Worm (Caenorhabditis elegans): ENCODE data around the gene F47B10.8.

F47B10.8 gene

DNA sequence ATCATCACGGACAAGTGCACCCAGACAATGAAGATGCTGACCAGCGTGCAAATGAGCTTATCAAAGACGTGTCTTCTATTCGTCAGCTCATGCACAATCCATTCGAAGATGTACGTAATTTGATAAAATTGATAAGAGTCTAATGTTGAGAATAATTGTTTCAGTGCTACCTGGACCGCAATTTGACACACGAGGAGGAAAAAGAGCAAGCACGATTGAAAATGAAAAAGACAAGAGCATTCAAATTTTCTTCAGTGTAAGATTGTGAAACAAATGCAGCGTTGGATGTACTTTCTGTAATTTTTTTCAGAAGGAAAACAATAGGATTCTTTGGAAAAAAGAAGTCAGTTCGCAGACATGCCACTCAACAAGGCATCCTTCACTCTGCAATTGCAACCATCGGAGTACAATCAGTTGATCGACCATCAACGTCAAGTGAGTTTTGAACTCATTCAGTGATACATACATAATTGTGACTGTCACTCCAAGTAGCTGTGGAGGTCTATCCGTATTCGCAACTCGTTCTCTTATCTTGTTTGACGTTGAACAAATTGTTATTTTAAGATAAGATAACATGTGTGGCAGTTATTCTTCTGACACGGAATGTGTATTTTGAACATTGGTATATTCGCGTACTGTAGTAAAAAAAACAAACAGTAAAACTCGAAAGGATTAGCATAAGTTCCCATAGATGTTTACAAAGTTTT is 46.5 kb upstream of the F47B10.8 start (continued):
- TF ChIP-seq Y5F2A.4 (GFP tag; optimal IDR thresholded peaks at IDR 0.05) = no peak
- TF ChIP-seq mdt-29 (GFP tag; IDR thresholded peaks at IDR 0.05) = no peak
- TF ChIP-seq hlh-11 (tag; optimal IDR thresholded peaks at IDR 0.05) = peak; percentile 11
- TF ChIP-seq daf-19 (GFP tag; conservative IDR thresholded peaks at IDR 0.05) = no peak
- TF ChIP-seq nhr-237 (tag; optimal IDR thresholded peaks at IDR 0.05) = no peak
- no peak for TF ChIP-seq dpl-1 (GFP tag; optimal IDR thresholded peaks at IDR 0.05)
- TF ChIP-seq sdz-12 (GFP tag; optimal IDR thresholded peaks at IDR 0.05) = no peak
- no peak for TF ChIP-seq Y48G9A.11 (GFP tag; IDR thresholded peaks at IDR 0.05)
- TF ChIP-seq mes-2 (tag; optimal IDR thresholded peaks at IDR 0.05; ENCODE audit: poor library complexity, severe bottlenecking) = no peak
- TF ChIP-seq F44E2.7 (GFP tag; IDR thresholded peaks at IDR 0.05) = no peak
- TF ChIP-seq set-16 (GFP tag; IDR thresholded peaks at IDR 0.05) = no peak
- TF ChIP-seq ztf-7 (tag; optimal IDR thresholded peaks at IDR 0.05) = no peak
- TF ChIP-seq arid-1 (GFP tag; conservative IDR thresholded peaks at IDR 0.05) = no peak
- no peak for TF ChIP-seq nhr-6 (tag; optimal IDR thresholded peaks at IDR 0.05)
- no peak for TF ChIP-seq aha-1 (tag)
- no peak for TF ChIP-seq unc-130 (GFP tag; optimal IDR thresholded peaks at IDR 0.05)
- TF ChIP-seq lin-38 (GFP tag; IDR thresholded peaks at IDR 0.05) = no peak
- no peak for TF ChIP-seq spr-3 (GFP tag; optimal IDR thresholded peaks at IDR 0.05)
- no peak for TF ChIP-seq zip-11 (GFP tag; IDR thresholded peaks at IDR 0.05)
- no peak for TF ChIP-seq ces-1 (GFP tag; optimal IDR thresholded peaks at IDR 0.05)
- TF ChIP-seq zfp-3 (GFP tag; conservative IDR thresholded peaks at IDR 0.05) = no peak
- TF ChIP-seq T26A8.4 (GFP tag; IDR thresholded peaks at IDR 0.05) = no peak
- TF ChIP-seq hif-1 (tag; optimal IDR thresholded peaks at IDR 0.05) = no peak
- TF ChIP-seq hlh-30 (tag; optimal IDR thresholded peaks at IDR 0.05; ENCODE audit: insufficient read depth) = no peak
- TF ChIP-seq dmd-9 (GFP tag; IDR thresholded peaks at IDR 0.05) = no peak
- TF ChIP-seq mxl-2 (GFP tag; conservative IDR thresholded peaks at IDR 0.05) = no peak
- TF ChIP-seq tag-97 (GFP tag; IDR thresholded peaks at IDR 0.05) = no peak
- TF ChIP-seq unc-39 (tag; optimal IDR thresholded peaks at IDR 0.05) = no peak
- TF ChIP-seq php-3 (GFP tag; IDR thresholded peaks at IDR 0.05) = 0 out of 2 replicates have a peak, but pooled peaks have one; percentile 48
- TF ChIP-seq T20F7.1 (GFP tag; optimal IDR thresholded peaks at IDR 0.05) = no peak
- no peak for TF ChIP-seq nhr-11 (tag; optimal IDR thresholded peaks at IDR 0.05)
- TF ChIP-seq nhr-28 (tag; optimal IDR thresholded peaks at IDR 0.05) = peak; percentile 45
- TF ChIP-seq Y105C5A.15 (GFP tag; IDR thresholded peaks at IDR 0.05) = no peak
- TF ChIP-seq pqm-1 (tag; optimal IDR thresholded peaks at IDR 0.05) = peak; percentile 5
- no peak for TF ChIP-seq ceh-44 (GFP tag; IDR thresholded peaks at IDR 0.05)
- no peak for TF ChIP-seq F10B5.3 (tag; optimal IDR thresholded peaks at IDR 0.05)
- peak; percentile 38; the same call in 1 of the 2 replicates for TF ChIP-seq tra-1 (GFP tag; IDR thresholded peaks at IDR 0.05)
- TF ChIP-seq lim-7 (GFP tag; IDR thresholded peaks at IDR 0.05) = no peak
- TF ChIP-seq lin-29 (GFP tag; IDR thresholded peaks at IDR 0.05) = no peak
- no peak for TF ChIP-seq lir-3 (tag; optimal IDR thresholded peaks at IDR 0.05)
- TF ChIP-seq ceh-32 (tag; optimal IDR thresholded peaks at IDR 0.05; ENCODE audit: poor library complexity) = no peak
- no peak for TF ChIP-seq zfp-2 (tag; optimal IDR thresholded peaks at IDR 0.05)
- TF ChIP-seq ctbp-1 (GFP tag; IDR thresholded peaks at IDR 0.05) = no peak

All from whole organism, L4 larva.